Fruit fly (Drosophila melanogaster): Measurements from ENCODE around the gene CG15386.

CG15386 gene

dm6 chr2L:2227316-2227715, 10.3 kb upstream of the CG15386 start (continued):
- TF ChIP-seq CG15011 (GFP tag; optimal IDR thresholded peaks at IDR 0.05) (no peak), Doc2 (GFP tag; IDR thresholded peaks at IDR 0.05) (no peak), Fer2 (tag; optimal IDR thresholded peaks at IDR 0.05) (no peak), CG11085 (GFP tag; IDR thresholded peaks at IDR 0.05) (no peak), PHDP (tag; optimal IDR thresholded peaks at IDR 0.05) (peak; percentile 51), Six4 (GFP tag; optimal IDR thresholded peaks at IDR 0.05) (peak; percentile 27), lov (optimal IDR thresholded peaks at IDR 0.05) (no peak), lov (GFP tag; IDR thresholded peaks at IDR 0.05) (peak; percentile 25; the same call in 1 of the 3 replicates), H2.0 (GFP tag; IDR thresholded peaks at IDR 0.05) (peak; percentile 54; the same call in 1 of the 2 replicates), fd96Cb (tag; optimal IDR thresholded peaks at IDR 0.05) (peak; percentile 43), Hr3 (GFP tag; optimal IDR thresholded peaks at IDR 0.05) (peak; percentile 16), CG15601 (tag; optimal IDR thresholded peaks at IDR 0.05) (peak; percentile 4), jumu (GFP tag; optimal IDR thresholded peaks at IDR 0.05) (peak; percentile 22), kni (GFP tag; optimal IDR thresholded peaks at IDR 0.05) (no peak), wek (GFP tag; optimal IDR thresholded peaks at IDR 0.05) (peak; percentile 40), CG8359 (GFP tag; optimal IDR thresholded peaks at IDR 0.05; ENCODE audit: borderline replicate concordance) (no peak), CG7556 (GFP tag; optimal IDR thresholded peaks at IDR 0.05) (no peak), Lim3 (GFP tag; IDR thresholded peaks at IDR 0.05) (peak; percentile 18; the same call in 1 of the 2 replicates), CG18262 (tag; optimal IDR thresholded peaks at IDR 0.05) (peak; percentile 41), CG10147 (GFP tag; optimal IDR thresholded peaks at IDR 0.05) (no peak), ham (GFP tag; IDR thresholded peaks at IDR 0.05) (no peak), corto (GFP tag; optimal IDR thresholded peaks at IDR 0.05) (no peak), esg (GFP tag; conservative IDR thresholded peaks at IDR 0.05) (peak; percentile 9; the same call in 1 of the 2 replicates), tap (tag; optimal IDR thresholded peaks at IDR 0.05) (peak; percentile 64), seq (GFP tag; IDR thresholded peaks at IDR 0.05) (0 out of 2 replicates have a peak, but pooled peaks have one; percentile 15), CHES-1-like (GFP tag; optimal IDR thresholded peaks at IDR 0.05) (peak; percentile 17), gce (GFP tag; IDR thresholded peaks at IDR 0.05) (peak; percentile 34; the same call in 1 of the 3 replicates), CG13123 (GFP tag; optimal IDR thresholded peaks at IDR 0.05) (no peak), CG3726 (GFP tag; IDR thresholded peaks at IDR 0.05) (0 out of 3 replicates have a peak, but pooled peaks have one; percentile 38), CG12391 (tag; optimal IDR thresholded peaks at IDR 0.05) (peak; percentile 37), B-H1 (GFP tag; IDR thresholded peaks at IDR 0.05) (peak; percentile 35; the same call in 1 of the 3 replicates), CG17328 (GFP tag; IDR thresholded peaks at IDR 0.05) (peak; percentile 74), Xrp1 (GFP tag; IDR thresholded peaks at IDR 0.05) (peak; percentile 33; the same call in 1 of the 2 replicates), CTCF (GFP tag; optimal IDR thresholded peaks at IDR 0.05) (no peak), nerfin-1 (tag; optimal IDR thresholded peaks at IDR 0.05) (no peak), CG16813 (GFP tag; IDR thresholded peaks at IDR 0.05; ENCODE audit: partially characterized antibody) (no peak), dmrt11E (tag; optimal IDR thresholded peaks at IDR 0.05) (no peak), Scr (GFP tag; IDR thresholded peaks at IDR 0.05; ENCODE audit: partially characterized antibody) (no peak), gsb-n (tag; optimal IDR thresholded peaks at IDR 0.05) (no peak), grau (tag; optimal IDR thresholded peaks at IDR 0.05) (peak; percentile 46), CG17802 (tag; optimal IDR thresholded peaks at IDR 0.05) (no peak), CG6654 (GFP tag; optimal IDR thresholded peaks at IDR 0.05) (no peak), vvl (GFP tag; IDR thresholded peaks at IDR 0.05) (peak; percentile 86), CG11504 (tag; optimal IDR thresholded peaks at IDR 0.05) (no peak), CG11696 (GFP tag; IDR thresholded peaks at IDR 0.05) (peak; percentile 26; the same call in 1 of the 2 replicates), btn (GFP tag; optimal IDR thresholded peaks at IDR 0.05) (no peak), ap (GFP tag; IDR thresholded peaks at IDR 0.05) (peak; percentile 54), CG34422 (GFP tag; IDR thresholded peaks at IDR 0.05) (peak; percentile 49; the same call in 1 of the 3 replicates), pan (optimal IDR thresholded peaks at IDR 0.05) (no peak), pan (GFP tag; optimal IDR thresholded peaks at IDR 0.05 in 1 of 2, IDR thresholded peaks at IDR 0.05 in 1 of 2) (peak in 1 of 2 experiments; percentile 63), wor (GFP tag; IDR thresholded peaks at IDR 0.05) (0 out of 2 replicates have a peak, but pooled peaks have one; percentile 31)

Measured in whole organism, embryonic.